Worm (Caenorhabditis elegans) whole organism, mixed stage, embryonic: ENCODE data around the gene wht-6.

Experiments
- blmp-1 ChIP-seq: fragments of 150-350 bp; optimal IDR thresholded peaks from 2 replicates; lab custom pipeline; 2014; ENCODE audit warnings: missing biosample characterization, missing genetic modification characterization
- lin-13 ChIP-seq: fragments of 150-350 bp; optimal IDR thresholded peaks from 2 replicates; lab custom pipeline; 2014; ENCODE audit warnings: missing biosample characterization, missing genetic modification characterization
- snpc-4 ChIP-seq: fragments of 150-350 bp; optimal IDR thresholded peaks from 2 replicates; lab custom pipeline; 2014; ENCODE audit warnings: missing biosample characterization, missing genetic modification characterization

- TF ChIP-seq blmp-1 (tag; lab: Kevin White, UChicago) (no peak), snpc-4 (tag; lab: Kevin White, UChicago) (no peak), lin-13 (tag; lab: Kevin White, UChicago) (no peak)
Observed at ce11 chrIII:6467005-6467404, 4.5 kb upstream of the wht-6 start, which contains the start of gene T26A5.2.
